Fruit fly (Drosophila melanogaster) whole organism, embryonic: ENCODE data around the gene CG43880.

ENCODE experiments used
- Awh ChIP-seq: fragments of 200-800 bp; sonication (Bioruptor generic); IDR thresholded peaks from 2 replicates; pipeline ENCODE4, ENCODE4 v1.3.6; 2022; ENCODE audit warnings: missing biosample characterization, missing genetic modification characterization
- CG10267 ChIP-seq: fragments of 200-800 bp; sonication (Bioruptor generic); optimal IDR thresholded peaks from 2 replicates; lab custom pipeline; 2018; ENCODE audit warnings: missing biosample characterization, mild to moderate bottlenecking, missing genetic modification characterization, moderate library complexity
- CG10321 ChIP-seq: fragments of 200-800 bp; sonication (Bioruptor generic); IDR thresholded peaks from 2 replicates; pipeline ENCODE4 v1.3.6; 2022; ENCODE audit warnings: missing biosample characterization, missing genetic modification characterization
- CG12071 ChIP-seq: fragments of 200-800 bp; sonication (Bioruptor generic); optimal IDR thresholded peaks from 3 replicates; lab custom pipeline; 2018; ENCODE audit warnings: missing biosample characterization, mild to moderate bottlenecking, missing genetic modification characterization
- CG12104 ChIP-seq: fragments of 200-800 bp; sonication (Bioruptor generic); optimal IDR thresholded peaks from 3 replicates; lab custom pipeline; 2016; ENCODE audit warnings: missing biosample characterization, missing genetic modification characterization
- CG15479 ChIP-seq: fragments of 200-800 bp; sonication (Bioruptor generic); optimal IDR thresholded peaks from 3 replicates; lab custom pipeline; 2019; ENCODE audit warnings: missing biosample characterization, mild to moderate bottlenecking, missing genetic modification characterization, moderate library complexity
- CG1832 ChIP-seq: fragments of 200-800 bp; sonication (Bioruptor generic); optimal IDR thresholded peaks from 2 replicates; lab custom pipeline; 2017; ENCODE audit warnings: missing biosample characterization, mild to moderate bottlenecking, missing genetic modification characterization, inconsistent platforms
- CG2712 ChIP-seq: fragments of 200-800 bp; optimal IDR thresholded peaks from 3 replicates; lab custom pipeline; 2019; ENCODE audit warnings: missing biosample characterization, mild to moderate bottlenecking, missing genetic modification characterization, moderate library complexity
- CG31224 ChIP-seq: fragments of 200-800 bp; sonication (Bioruptor generic); IDR thresholded peaks from 2 replicates; pipeline ENCODE4 v1.3.6; 2022; ENCODE audit warnings: missing biosample characterization, missing genetic modification characterization
- CG33213 ChIP-seq: fragments of 200-800 bp; sonication (Bioruptor generic); optimal IDR thresholded peaks from 3 replicates; lab custom pipeline; 2016; ENCODE audit warnings: missing biosample characterization, missing genetic modification characterization
- CG34376 ChIP-seq: fragments of 200-800 bp; sonication (Bioruptor generic); optimal IDR thresholded peaks from 2 replicates; lab custom pipeline; 2018; ENCODE audit warnings: missing biosample characterization, mild to moderate bottlenecking, missing genetic modification characterization
- CG42726 ChIP-seq: fragments of 200-800 bp; sonication (Bioruptor generic); IDR thresholded peaks from 2 replicates; pipeline ENCODE4 v1.3.6; 2022; ENCODE audit warnings: missing biosample characterization, missing genetic modification characterization; ENCODE audit not compliant: partially characterized antibody
- CG43689 ChIP-seq: fragments of 200-800 bp; sonication (Bioruptor generic); IDR thresholded peaks from 2 replicates; pipeline ENCODE4 v1.3.6; 2022; ENCODE audit warnings: missing biosample characterization, missing genetic modification characterization
- CG4617 ChIP-seq: fragments of 200-800 bp; sonication (Bioruptor generic); optimal IDR thresholded peaks from 3 replicates; lab custom pipeline; 2016; ENCODE audit warnings: missing biosample characterization, missing genetic modification characterization, borderline replicate concordance
- CG8290 ChIP-seq, 3 experiments: fragments of 200-800 bp; sonication (Bioruptor generic); optimal IDR thresholded peaks; 2 replicates each; lab custom pipeline; 2016 to 2019; ENCODE audit warnings: missing biosample characterization in 3 of 3, missing genetic modification characterization in 3 of 3, mild to moderate bottlenecking in 2 of 3, moderate library complexity in 1 of 3
- Dad ChIP-seq: fragments of 200-800 bp; sonication (Bioruptor generic); optimal IDR thresholded peaks from 3 replicates; lab custom pipeline; 2016; ENCODE audit warnings: missing biosample characterization, missing genetic modification characterization
- Ets65A ChIP-seq: fragments of 200-800 bp; sonication (Bioruptor generic); peaks from one replicate; lab custom pipeline; 2016; ENCODE audit warnings: missing biosample characterization, missing genetic modification characterization
- GATAe ChIP-seq: fragments of 200-800 bp; sonication (Bioruptor generic); conservative IDR thresholded peaks from 2 replicates; pipeline ENCODE4 v1.3.6; 2022; ENCODE audit warnings: missing biosample characterization, missing genetic modification characterization
- Hey ChIP-seq: fragments of 200-800 bp; sonication (Bioruptor generic); optimal IDR thresholded peaks from 3 replicates; lab custom pipeline; 2018; ENCODE audit warnings: missing biosample characterization, mild to moderate bottlenecking, missing genetic modification characterization
- HmgZ ChIP-seq: fragments of 200-800 bp; sonication (Bioruptor generic); optimal IDR thresholded peaks from 2 replicates; lab custom pipeline; 2018; ENCODE audit warnings: missing biosample characterization, mild to moderate bottlenecking, missing genetic modification characterization
- Hr39 ChIP-seq: fragments of >200 bp; optimal IDR thresholded peaks from 2 replicates; lab custom pipeline; 2017
- Hsf ChIP-seq: fragments of 200-800 bp; sonication (Bioruptor generic); optimal IDR thresholded peaks from 3 replicates; lab custom pipeline; 2016; ENCODE audit warnings: missing biosample characterization, missing genetic modification characterization
- Lim3 ChIP-seq: fragments of 200-800 bp; sonication (Bioruptor generic); IDR thresholded peaks from 2 replicates; pipeline ENCODE4 v1.3.6; 2022; ENCODE audit warnings: missing biosample characterization, missing genetic modification characterization
- Med ChIP-seq: fragments of 200-800 bp; sonication (Bioruptor generic); peaks from one replicate; lab custom pipeline; 2016; ENCODE audit warnings: missing biosample characterization, missing genetic modification characterization, mild to moderate bottlenecking, inconsistent platforms, moderate library complexity
- Oli ChIP-seq: fragments of 200-800 bp; sonication (Bioruptor generic); optimal IDR thresholded peaks from 2 replicates; lab custom pipeline; 2018; ENCODE audit warnings: missing biosample characterization, mild to moderate bottlenecking, missing genetic modification characterization, moderate library complexity
- Pdp1 ChIP-seq, 2 experiments: fragments of 200-800 bp; sonication (Bioruptor generic); optimal IDR thresholded peaks; 3 replicates each; lab custom pipeline; 2016; ENCODE audit warnings: missing biosample characterization in 2 of 2, missing genetic modification characterization in 2 of 2, mild to moderate bottlenecking in 1 of 2, moderate library complexity in 1 of 2
- Rx ChIP-seq: fragments of 200-800 bp; sonication (Bioruptor generic); IDR thresholded peaks from 2 replicates; pipeline ENCODE4 v1.3.6; 2022; ENCODE audit warnings: missing biosample characterization, missing genetic modification characterization
- Trl ChIP-seq, 3 experiments: fragments of >200 bp in 2 of 3; fragments of 200-800 bp in 1 of 3; sonication (Bioruptor generic) in 1 of 3; optimal IDR thresholded peaks; 2 replicates in 1 of 3; 3 replicates in 2 of 3; lab custom pipeline; 2016 to 2017; ENCODE audit warnings: missing biosample characterization in 1 of 3, missing genetic modification characterization in 1 of 3
- Vsx1 ChIP-seq: fragments of 200-800 bp; sonication (Bioruptor generic); optimal IDR thresholded peaks from 2 replicates; lab custom pipeline; 2017; ENCODE audit warnings: missing biosample characterization, mild to moderate bottlenecking, missing genetic modification characterization, missing genetic modification reagents
- bbx ChIP-seq: fragments of 200-800 bp; sonication (Bioruptor generic); IDR thresholded peaks from 2 replicates; pipeline ENCODE4 v1.3.6; 2022; ENCODE audit warnings: missing biosample characterization, missing genetic modification characterization; ENCODE audit not compliant: partially characterized antibody
- chm ChIP-seq: fragments of 200-800 bp; sonication (Bioruptor generic); IDR thresholded peaks from 2 replicates; pipeline ENCODE4 v1.3.6; 2022; ENCODE audit warnings: missing biosample characterization, missing genetic modification characterization
- ci ChIP-seq: fragments of 200-800 bp; sonication (Bioruptor generic); IDR thresholded peaks from 3 replicates; pipeline ENCODE4 v1.3.6; 2022; ENCODE audit warnings: missing biosample characterization, missing genetic modification characterization
- crol ChIP-seq: fragments of 200-800 bp; sonication (Bioruptor generic); IDR thresholded peaks from 2 replicates; pipeline ENCODE4 v1.3.6; 2022; ENCODE audit warnings: missing biosample characterization, missing genetic modification characterization
- dimm ChIP-seq: fragments of 200-800 bp; sonication (Bioruptor generic); IDR thresholded peaks from 2 replicates; pipeline ENCODE4 v1.3.6; 2022; ENCODE audit warnings: missing biosample characterization, missing genetic modification characterization
- exex ChIP-seq: fragments of 200-800 bp; sonication (Bioruptor generic); optimal IDR thresholded peaks from 4 replicates; lab custom pipeline; 2018; ENCODE audit warnings: missing biosample characterization, mild to moderate bottlenecking, missing genetic modification characterization, moderate library complexity
- eyg ChIP-seq: fragments of 200-800 bp; sonication (Bioruptor generic); optimal IDR thresholded peaks from 3 replicates; lab custom pipeline; 2016; ENCODE audit warnings: missing biosample characterization, missing genetic modification characterization
- grn ChIP-seq: fragments of 200-800 bp; sonication (Bioruptor generic); optimal IDR thresholded peaks from 3 replicates; lab custom pipeline; 2017; ENCODE audit warnings: missing biosample characterization, missing genetic modification characterization
- kni ChIP-seq: fragments of 200-800 bp; sonication (Bioruptor generic); optimal IDR thresholded peaks from 3 replicates; lab custom pipeline; 2017; ENCODE audit warnings: mild to moderate bottlenecking, missing biosample characterization, missing genetic modification reagents, missing genetic modification characterization
- lab ChIP-seq: fragments of 200-800 bp; sonication (Bioruptor generic); optimal IDR thresholded peaks from 3 replicates; lab custom pipeline; 2017; ENCODE audit warnings: missing biosample characterization, missing genetic modification characterization, mild to moderate bottlenecking, moderate library complexity, missing genetic modification reagents
- nerfin-1 ChIP-seq: fragments of 200-800 bp; sonication (Bioruptor generic); optimal IDR thresholded peaks from 3 replicates; lab custom pipeline; 2019; ENCODE audit warnings: missing biosample characterization, mild to moderate bottlenecking, missing genetic modification characterization, moderate library complexity
- oc ChIP-seq: fragments of 200-800 bp; sonication (Bioruptor generic); optimal IDR thresholded peaks from 2 replicates; lab custom pipeline; 2018; ENCODE audit warnings: missing biosample characterization, mild to moderate bottlenecking, missing genetic modification characterization, moderate library complexity
- prd ChIP-seq, 3 experiments: fragments of >200 bp in 2 of 3; fragments of 200-800 bp in 1 of 3; sonication (Bioruptor generic) in 1 of 3; optimal IDR thresholded peaks in 2 of 3; IDR thresholded peaks in 1 of 3; 2 replicates in 2 of 3; 3 replicates in 1 of 3; pipeline versions ENCODE4 v1.3.6 to Lab custom; 2017 to 2022; ENCODE audit warnings: missing biosample characterization in 1 of 3, missing genetic modification characterization in 1 of 3
- sd ChIP-seq: fragments of 200-800 bp; sonication (Bioruptor generic); optimal IDR thresholded peaks from 3 replicates; lab custom pipeline; 2018; ENCODE audit warnings: missing biosample characterization, mild to moderate bottlenecking, missing genetic modification characterization, moderate library complexity
- sens ChIP-seq: fragments of 200-800 bp; sonication (Bioruptor generic); peaks from one replicate; lab custom pipeline; 2016; ENCODE audit warnings: missing biosample characterization, missing genetic modification characterization
- seq ChIP-seq: fragments of 200-800 bp; sonication (Bioruptor generic); IDR thresholded peaks from 2 replicates; pipeline ENCODE4 v1.3.6; 2022; ENCODE audit warnings: missing biosample characterization, missing genetic modification characterization
- sug ChIP-seq: fragments of 200-800 bp; optimal IDR thresholded peaks from 2 replicates; lab custom pipeline; 2019; ENCODE audit warnings: missing biosample characterization, mild to moderate bottlenecking, missing genetic modification characterization, moderate library complexity
- tin ChIP-seq: fragments of 200-800 bp; sonication (Bioruptor generic); optimal IDR thresholded peaks from 3 replicates; lab custom pipeline; 2016; ENCODE audit warnings: missing biosample characterization, missing genetic modification characterization
- unpg ChIP-seq: fragments of 200-800 bp; sonication (Bioruptor generic); optimal IDR thresholded peaks from 3 replicates; lab custom pipeline; 2018; ENCODE audit warnings: missing biosample characterization, mild to moderate bottlenecking, missing genetic modification characterization, moderate library complexity
- vvl ChIP-seq: fragments of 200-800 bp; sonication (Bioruptor generic); IDR thresholded peaks from 2 replicates; pipeline ENCODE4 v1.3.6; 2022; ENCODE audit warnings: missing biosample characterization, missing genetic modification characterization

The CG43880 gene

dm6 chr3L:7947880-7948286, 1.8 kb upstream of the CG43880 start, which contains the start of gene exex:
Gene exex, plus strand, starts transcription at chr3L:7948186.
- TF ChIP-seq vvl (GFP tag; lab: Robert Waterston, UW) (peak; percentile 59; the same call in 1 of the 2 replicates), CG42726 (GFP tag; lab: Robert Waterston, UW) (peak; percentile 21; the same call in 1 of the 2 replicates), Vsx1 (GFP tag; lab: Kevin White, UChicago) (peak; percentile 55), Hey (tag; lab: Kevin White, UChicago) (peak; percentile 4), CG8290 (GFP tag; optimal IDR thresholded peaks at IDR 0.05; lab: Kevin White, UChicago) (no peak), CG8290 (tag; optimal IDR thresholded peaks at IDR 0.05; lab: Kevin White, UChicago) (peak in 1 of 2 experiments; percentile 31), seq (GFP tag; lab: Robert Waterston, UW) (peak; percentile 81), prd (optimal IDR thresholded peaks at IDR 0.05; lab: Kevin White, UChicago) (no peak), prd (GFP tag; IDR thresholded peaks at IDR 0.05; lab: Robert Waterston, UW) (no peak), crol (peak; percentile 89), chm (GFP tag; lab: Robert Waterston, UW) (peak; percentile 51; the same call in 1 of the 2 replicates), unpg (GFP tag; lab: Kevin White, UChicago) (peak; percentile 1), CG33213 (peak; percentile 1), oc (tag; lab: Kevin White, UChicago) (peak; percentile 14), CG43689 (GFP tag; lab: Robert Waterston, UW) (no peak), CG12071 (GFP tag; lab: Kevin White, UChicago) (peak; percentile 10), CG15479 (peak; percentile 15), Lim3 (no peak), Pdp1 (GFP tag; optimal IDR thresholded peaks at IDR 0.05; lab: Kevin White, UChicago) (peak in 1 of 2 experiments; percentile 68), lab (GFP tag; lab: Kevin White, UChicago) (peak; percentile 18), dimm (GFP tag; lab: Robert Waterston, UW) (no peak), CG10267 (tag; lab: Kevin White, UChicago) (peak; percentile 6), Hsf (GFP tag; lab: Kevin White, UChicago) (no peak), Dad (no peak), sug (tag; lab: Kevin White, UChicago) (peak; percentile 56), CG2712 (tag; lab: Kevin White, UChicago) (peak; percentile 14), Hr39 (lab: Kevin White, UChicago) (no peak), Med (GFP tag; lab: Kevin White, UChicago) (peak; percentile 73), tin (GFP tag; lab: Kevin White, UChicago) (no peak), CG31224 (GFP tag; lab: Robert Waterston, UW) (no peak), Ets65A (GFP tag; lab: Kevin White, UChicago) (peak; percentile 64), nerfin-1 (tag; lab: Kevin White, UChicago) (peak; percentile 41), kni (GFP tag; lab: Kevin White, UChicago) (peak; percentile 58), Trl (optimal IDR thresholded peaks at IDR 0.05; lab: Kevin White, UChicago) (peak; percentile 61 to 80), Trl (GFP tag; optimal IDR thresholded peaks at IDR 0.05; lab: Kevin White, UChicago) (peak; percentile 23), exex (tag; lab: Kevin White, UChicago) (peak; percentile 98), Oli (tag; lab: Kevin White, UChicago) (no peak), Awh (GFP tag; lab: Robert Waterston, UW) (0 out of 2 replicates have a peak, but pooled peaks have one; percentile 26), CG10321 (GFP tag; lab: Robert Waterston, UW) (peak; percentile 92), Rx (no peak), bbx (GFP tag; lab: Robert Waterston, UW) (peak; percentile 46), GATAe (no peak), grn (GFP tag; lab: Kevin White, UChicago) (peak; percentile 58), sd (tag; lab: Kevin White, UChicago) (peak; percentile 85), sens (GFP tag; lab: Kevin White, UChicago) (peak; percentile 78), eyg (GFP tag; lab: Kevin White, UChicago) (no peak), HmgZ (tag; lab: Kevin White, UChicago) (peak; percentile 48), CG12104 (GFP tag; lab: Kevin White, UChicago) (no peak), CG1832 (peak; percentile 89), ci (GFP tag; lab: Robert Waterston, UW) (peak; percentile 43; the same call in 1 of the 3 replicates), CG34376 (GFP tag; lab: Kevin White, UChicago) (peak; percentile 30), CG4617 (GFP tag; lab: Kevin White, UChicago) (no peak)
